Fruit fly (Drosophila melanogaster) whole organism, embryonic: ENCODE results near the gene AsnRS.

Experiments used
- CG15696 ChIP-seq: fragments of 200-800 bp; sonication (Bioruptor generic); optimal IDR thresholded peaks from 2 replicates; lab custom pipeline; 2019; ENCODE audit warnings: missing biosample characterization, mild to moderate bottlenecking, missing genetic modification characterization, moderate library complexity
- CG17359 ChIP-seq: fragments of 200-800 bp; sonication (Bioruptor generic); optimal IDR thresholded peaks from 3 replicates; lab custom pipeline; 2018; ENCODE audit warnings: missing biosample characterization, mild to moderate bottlenecking, missing genetic modification characterization, moderate library complexity
- CG17829 ChIP-seq: fragments of 200-800 bp; optimal IDR thresholded peaks from 2 replicates; lab custom pipeline; 2019; ENCODE audit warnings: missing biosample characterization, mild to moderate bottlenecking, missing genetic modification characterization, moderate library complexity
- CG6689 ChIP-seq: fragments of 200-800 bp; sonication (Bioruptor generic); IDR thresholded peaks from 2 replicates; pipeline ENCODE4 v1.3.6; 2022; ENCODE audit warnings: missing biosample characterization, missing genetic modification characterization
- CG7786 ChIP-seq: fragments of 200-800 bp; sonication (Bioruptor generic); optimal IDR thresholded peaks from 2 replicates; lab custom pipeline; 2016; ENCODE audit warnings: missing biosample characterization, missing genetic modification characterization
- CG9817 ChIP-seq: fragments of 200-800 bp; sonication (Bioruptor generic); optimal IDR thresholded peaks from 2 replicates; lab custom pipeline; 2018; ENCODE audit warnings: missing biosample characterization, mild to moderate bottlenecking, missing genetic modification characterization, moderate library complexity
- MBD-R2 ChIP-seq: fragments of 200-800 bp; sonication (Bioruptor generic); IDR thresholded peaks from 2 replicates; pipeline ENCODE4 v1.3.6; 2022; ENCODE audit warnings: missing biosample characterization, missing genetic modification characterization
- Side ChIP-seq: fragments of 200-800 bp; sonication (Bioruptor generic); optimal IDR thresholded peaks from 2 replicates; lab custom pipeline; 2016; ENCODE audit warnings: missing biosample characterization, missing genetic modification characterization
- gcm2 ChIP-seq: fragments of 200-800 bp; sonication (Bioruptor generic); optimal IDR thresholded peaks from 2 replicates; lab custom pipeline; 2016; ENCODE audit warnings: missing biosample characterization, missing genetic modification characterization
- gro ChIP-seq: fragments of 200-800 bp; sonication (Bioruptor generic); optimal IDR thresholded peaks from 2 replicates; lab custom pipeline; 2016; ENCODE audit warnings: missing biosample characterization, missing genetic modification characterization
- mam ChIP-seq: fragments of 200-800 bp; sonication (Bioruptor generic); optimal IDR thresholded peaks from 3 replicates; lab custom pipeline; 2016; ENCODE audit warnings: missing biosample characterization, missing genetic modification characterization

DNA sequence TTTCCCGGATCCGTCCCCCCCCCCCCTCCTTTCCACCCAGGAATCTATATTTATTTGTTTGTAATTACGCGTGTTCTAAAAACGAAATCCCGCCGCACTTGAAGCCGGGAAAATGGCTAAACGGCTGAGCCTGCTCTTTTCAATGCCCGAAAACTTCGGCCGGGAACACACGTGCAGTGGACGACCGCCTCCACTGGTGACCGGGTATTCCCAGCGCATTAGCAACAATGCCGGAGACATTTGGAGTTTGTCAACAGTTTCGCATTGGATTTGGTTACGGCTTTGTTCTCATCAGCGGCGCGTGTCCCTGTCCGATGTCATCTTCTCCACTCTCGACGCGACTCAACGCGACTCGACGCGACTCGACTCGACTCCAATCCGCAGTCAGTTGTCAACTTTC, 27.4 kb downstream of the AsnRS start:
- TF ChIP-seq gro (GFP tag; lab: Kevin White, UChicago) (no peak), CG7786 (GFP tag; lab: Kevin White, UChicago) (no peak), CG6689 (GFP tag; lab: Robert Waterston, UW) (no peak), CG15696 (tag; lab: Kevin White, UChicago) (no peak), CG9817 (tag; lab: Kevin White, UChicago) (no peak), CG17829 (tag; lab: Kevin White, UChicago) (no peak), MBD-R2 (no peak), gcm2 (GFP tag; lab: Kevin White, UChicago) (no peak), mam (no peak), Side (GFP tag; lab: Kevin White, UChicago) (no peak), CG17359 (no peak)
